Fruit fly (Drosophila melanogaster) whole organism, embryonic: ENCODE measurements around the gene CG46460.

ENCODE experiments used
- Ada2b ChIP-seq: fragments of 200-800 bp; sonication (Bioruptor generic); IDR thresholded peaks from 2 replicates; pipeline ENCODE4 v1.3.6; 2022; ENCODE audit warnings: missing biosample characterization, missing genetic modification characterization
- Awh ChIP-seq: fragments of 200-800 bp; sonication (Bioruptor generic); IDR thresholded peaks from 2 replicates; pipeline ENCODE4, ENCODE4 v1.3.6; 2022; ENCODE audit warnings: missing biosample characterization, missing genetic modification characterization
- B-H2 ChIP-seq: fragments of 200-800 bp; sonication (Bioruptor generic); optimal IDR thresholded peaks from 2 replicates; lab custom pipeline; 2018; ENCODE audit warnings: missing biosample characterization, mild to moderate bottlenecking, missing genetic modification characterization
- Bgb ChIP-seq: fragments of 200-800 bp; sonication (Bioruptor generic); IDR thresholded peaks from 2 replicates; pipeline ENCODE4 v1.3.6; 2022; ENCODE audit warnings: missing biosample characterization, missing genetic modification characterization; ENCODE audit not compliant: partially characterized antibody
- Blimp-1 ChIP-seq: fragments of 200-800 bp; sonication (Bioruptor generic); optimal IDR thresholded peaks from 3 replicates; lab custom pipeline; 2018; ENCODE audit warnings: missing biosample characterization, missing genetic modification characterization, mild to moderate bottlenecking, moderate library complexity, missing genetic modification reagents
- CG11398 ChIP-seq: fragments of 200-800 bp; sonication (Bioruptor generic); optimal IDR thresholded peaks from 2 replicates; lab custom pipeline; 2016; ENCODE audit warnings: missing biosample characterization, missing genetic modification characterization
- CG11560 ChIP-seq: fragments of 200-800 bp; sonication (Bioruptor generic); IDR thresholded peaks from 3 replicates; pipeline ENCODE4 v1.3.6; 2022; ENCODE audit warnings: missing biosample characterization, missing genetic modification characterization
- CG11723 ChIP-seq: fragments of 200-800 bp; sonication (Bioruptor generic); optimal IDR thresholded peaks from 2 replicates; lab custom pipeline; 2017; ENCODE audit warnings: missing biosample characterization, mild to moderate bottlenecking, missing genetic modification characterization
- CG12071 ChIP-seq: fragments of 200-800 bp; sonication (Bioruptor generic); optimal IDR thresholded peaks from 3 replicates; lab custom pipeline; 2018; ENCODE audit warnings: missing biosample characterization, mild to moderate bottlenecking, missing genetic modification characterization
- CG1233 ChIP-seq: fragments of 200-800 bp; sonication (Bioruptor generic); optimal IDR thresholded peaks from 4 replicates; lab custom pipeline; 2018; ENCODE audit warnings: missing biosample characterization, mild to moderate bottlenecking, missing genetic modification characterization
- CG13296 ChIP-seq: fragments of 200-800 bp; sonication (Bioruptor generic); optimal IDR thresholded peaks from 3 replicates; lab custom pipeline; 2018; ENCODE audit warnings: missing biosample characterization, mild to moderate bottlenecking, missing genetic modification characterization
- CG14860 ChIP-seq: fragments of 200-800 bp; sonication (Bioruptor generic); IDR thresholded peaks from 3 replicates; pipeline ENCODE4 v1.3.6; 2022; ENCODE audit warnings: missing biosample characterization, missing genetic modification characterization; ENCODE audit not compliant: partially characterized antibody
- CG1529 ChIP-seq: fragments of 200-800 bp; sonication (Bioruptor generic); optimal IDR thresholded peaks from 3 replicates; lab custom pipeline; 2018; ENCODE audit warnings: missing biosample characterization, missing genetic modification characterization
- CG15601 ChIP-seq: fragments of 200-800 bp; sonication (Bioruptor generic); optimal IDR thresholded peaks from 3 replicates; lab custom pipeline; 2019; ENCODE audit warnings: missing biosample characterization, mild to moderate bottlenecking, missing genetic modification characterization, moderate library complexity
- CG16815 ChIP-seq: fragments of 200-800 bp; sonication (Bioruptor generic); optimal IDR thresholded peaks from 3 replicates; lab custom pipeline; 2017; ENCODE audit warnings: missing biosample characterization, mild to moderate bottlenecking, missing genetic modification characterization
- CG2120 ChIP-seq: fragments of 200-800 bp; sonication (Bioruptor generic); optimal IDR thresholded peaks from 3 replicates; lab custom pipeline; 2016; ENCODE audit warnings: missing biosample characterization, missing genetic modification characterization
- CG30403 ChIP-seq: fragments of 200-800 bp; sonication (Bioruptor generic); optimal IDR thresholded peaks from 3 replicates; lab custom pipeline; 2016; ENCODE audit warnings: missing biosample characterization, missing genetic modification characterization
- CG31388 ChIP-seq: fragments of 200-800 bp; sonication (Bioruptor generic); optimal IDR thresholded peaks from 2 replicates; lab custom pipeline; 2016; ENCODE audit warnings: missing biosample characterization, missing genetic modification characterization
- CG6854 ChIP-seq: fragments of 200-800 bp; sonication (Bioruptor generic); optimal IDR thresholded peaks from 3 replicates; lab custom pipeline; 2017; ENCODE audit warnings: missing biosample characterization, mild to moderate bottlenecking, missing genetic modification characterization
- CG7786 ChIP-seq: fragments of 200-800 bp; sonication (Bioruptor generic); optimal IDR thresholded peaks from 2 replicates; lab custom pipeline; 2016; ENCODE audit warnings: missing biosample characterization, missing genetic modification characterization
- CG9609 ChIP-seq: fragments of 200-800 bp; sonication (Bioruptor generic); optimal IDR thresholded peaks from 3 replicates; lab custom pipeline; 2016; ENCODE audit warnings: missing biosample characterization, missing genetic modification characterization
- CG9727 ChIP-seq: fragments of 200-800 bp; sonication (Bioruptor generic); optimal IDR thresholded peaks from 3 replicates; lab custom pipeline; 2017; ENCODE audit warnings: missing biosample characterization, mild to moderate bottlenecking, missing genetic modification characterization
- CG9932 ChIP-seq: fragments of 200-800 bp; sonication (Bioruptor generic); IDR thresholded peaks from 2 replicates; pipeline ENCODE4 v1.3.6; 2022; ENCODE audit warnings: missing biosample characterization, missing genetic modification characterization
- Dbx ChIP-seq: fragments of 200-800 bp; sonication (Bioruptor generic); IDR thresholded peaks from 3 replicates; pipeline ENCODE4 v1.3.6; 2022; ENCODE audit warnings: missing biosample characterization, missing genetic modification characterization
- Dip3 ChIP-seq: fragments of 200-800 bp; sonication (Bioruptor generic); optimal IDR thresholded peaks from 3 replicates; lab custom pipeline; 2016; ENCODE audit warnings: missing biosample characterization, missing genetic modification characterization
- Dll ChIP-seq: fragments of 200-800 bp; sonication (Bioruptor generic); IDR thresholded peaks from 4 replicates; pipeline ENCODE4 v1.3.6; 2022; ENCODE audit warnings: missing biosample characterization, missing genetic modification characterization; ENCODE audit not compliant: partially characterized antibody
- Dp ChIP-seq: fragments of 200-800 bp; sonication (Bioruptor generic); optimal IDR thresholded peaks from 2 replicates; lab custom pipeline; 2018; ENCODE audit warnings: missing biosample characterization, mild to moderate bottlenecking, missing genetic modification characterization, moderate library complexity
- HLH54F ChIP-seq: fragments of 200-800 bp; sonication (Bioruptor generic); optimal IDR thresholded peaks from 3 replicates; lab custom pipeline; 2016; ENCODE audit warnings: missing biosample characterization, missing genetic modification characterization
- Hr3 ChIP-seq: fragments of 200-800 bp; sonication (Bioruptor generic); optimal IDR thresholded peaks from 3 replicates; lab custom pipeline; 2016; ENCODE audit warnings: missing biosample characterization, missing genetic modification characterization
- br ChIP-seq: fragments of >200 bp; optimal IDR thresholded peaks from 2 replicates; lab custom pipeline; 2017
- cad ChIP-seq: fragments of >200 bp; optimal IDR thresholded peaks from 2 replicates; lab custom pipeline; 2017; ENCODE audit warnings: missing biosample characterization, missing genetic modification characterization
- crc ChIP-seq: fragments of 200-800 bp; sonication (Bioruptor generic); optimal IDR thresholded peaks from 2 replicates; lab custom pipeline; 2016; ENCODE audit warnings: missing biosample characterization, missing genetic modification characterization
- eve ChIP-seq, 2 experiments: fragments of >200 bp; optimal IDR thresholded peaks; 2 replicates each; lab custom pipeline; 2017; ENCODE audit warnings: missing biosample characterization in 2 of 2, missing genetic modification characterization in 2 of 2
- eyg ChIP-seq: fragments of 200-800 bp; sonication (Bioruptor generic); optimal IDR thresholded peaks from 3 replicates; lab custom pipeline; 2016; ENCODE audit warnings: missing biosample characterization, missing genetic modification characterization
- gcm ChIP-seq: fragments of 200-800 bp; sonication (Bioruptor generic); optimal IDR thresholded peaks from 2 replicates; lab custom pipeline; 2019; ENCODE audit warnings: missing biosample characterization, mild to moderate bottlenecking, missing genetic modification characterization, moderate library complexity
- hb ChIP-seq: fragments of 200-800 bp; sonication (Bioruptor generic); IDR thresholded peaks from 3 replicates; pipeline ENCODE4 v1.3.6; 2022; ENCODE audit warnings: missing biosample characterization, missing genetic modification characterization; ENCODE audit not compliant: partially characterized antibody
- kay ChIP-seq: fragments of 200-800 bp; sonication (Bioruptor generic); optimal IDR thresholded peaks from 2 replicates; lab custom pipeline; 2016; ENCODE audit warnings: missing biosample characterization, missing genetic modification characterization
- lab ChIP-seq: fragments of 200-800 bp; sonication (Bioruptor generic); optimal IDR thresholded peaks from 3 replicates; lab custom pipeline; 2017; ENCODE audit warnings: missing biosample characterization, missing genetic modification characterization, mild to moderate bottlenecking, moderate library complexity, missing genetic modification reagents
- onecut ChIP-seq: fragments of 200-800 bp; sonication (Bioruptor generic); IDR thresholded peaks from 2 replicates; pipeline ENCODE4 v1.3.6; 2022; ENCODE audit warnings: missing biosample characterization, missing genetic modification characterization
- org-1 ChIP-seq: fragments of 200-800 bp; sonication (Bioruptor generic); optimal IDR thresholded peaks from 2 replicates; lab custom pipeline; 2017; ENCODE audit warnings: missing biosample characterization, missing genetic modification characterization
- p53 ChIP-seq: fragments of 200-800 bp; sonication (Bioruptor generic); optimal IDR thresholded peaks from 2 replicates; lab custom pipeline; 2016; ENCODE audit warnings: missing biosample characterization, missing genetic modification characterization
- pita ChIP-seq: fragments of 200-800 bp; sonication (Bioruptor generic); optimal IDR thresholded peaks from 2 replicates; lab custom pipeline; 2017; ENCODE audit warnings: missing biosample characterization, mild to moderate bottlenecking, missing genetic modification characterization
- salm ChIP-seq: fragments of 200-800 bp; sonication (Bioruptor generic); optimal IDR thresholded peaks from 2 replicates; lab custom pipeline; 2018; ENCODE audit warnings: missing biosample characterization, mild to moderate bottlenecking, missing genetic modification characterization
- schlank ChIP-seq: fragments of 200-800 bp; sonication (Bioruptor generic); optimal IDR thresholded peaks from 2 replicates; lab custom pipeline; 2018; ENCODE audit warnings: missing biosample characterization, mild to moderate bottlenecking, missing genetic modification characterization
- shn ChIP-seq: fragments of 200-800 bp; sonication (Bioruptor generic); optimal IDR thresholded peaks from 3 replicates; lab custom pipeline; 2016; ENCODE audit warnings: missing biosample characterization, missing genetic modification characterization
- sisA ChIP-seq: fragments of 200-800 bp; sonication (Bioruptor generic); IDR thresholded peaks from 2 replicates; pipeline ENCODE4 v1.3.6; 2022; ENCODE audit warnings: missing biosample characterization, missing genetic modification characterization
- tin ChIP-seq: fragments of 200-800 bp; sonication (Bioruptor generic); optimal IDR thresholded peaks from 3 replicates; lab custom pipeline; 2016; ENCODE audit warnings: missing biosample characterization, missing genetic modification characterization
- tna ChIP-seq: fragments of 200-800 bp; sonication (Bioruptor generic); IDR thresholded peaks from 2 replicates; pipeline ENCODE4 v1.3.6; 2022; ENCODE audit warnings: missing biosample characterization, missing genetic modification characterization; ENCODE audit not compliant: partially characterized antibody
- ttk ChIP-seq: fragments of 200-800 bp; sonication (Bioruptor generic); IDR thresholded peaks from 2 replicates; pipeline ENCODE4 v2.1.2; 2022; ENCODE audit warnings: missing biosample characterization, missing genetic modification characterization
- wek ChIP-seq: fragments of 200-800 bp; sonication (Bioruptor generic); optimal IDR thresholded peaks from 3 replicates; lab custom pipeline; 2018; ENCODE audit warnings: missing biosample characterization, mild to moderate bottlenecking, missing genetic modification characterization, moderate library complexity
- z ChIP-seq: fragments of 200-800 bp; sonication (Bioruptor generic); IDR thresholded peaks from 3 replicates; pipeline ENCODE4 v1.3.6; 2022; ENCODE audit warnings: missing biosample characterization, missing genetic modification characterization

CG46460 gene

DNA sequence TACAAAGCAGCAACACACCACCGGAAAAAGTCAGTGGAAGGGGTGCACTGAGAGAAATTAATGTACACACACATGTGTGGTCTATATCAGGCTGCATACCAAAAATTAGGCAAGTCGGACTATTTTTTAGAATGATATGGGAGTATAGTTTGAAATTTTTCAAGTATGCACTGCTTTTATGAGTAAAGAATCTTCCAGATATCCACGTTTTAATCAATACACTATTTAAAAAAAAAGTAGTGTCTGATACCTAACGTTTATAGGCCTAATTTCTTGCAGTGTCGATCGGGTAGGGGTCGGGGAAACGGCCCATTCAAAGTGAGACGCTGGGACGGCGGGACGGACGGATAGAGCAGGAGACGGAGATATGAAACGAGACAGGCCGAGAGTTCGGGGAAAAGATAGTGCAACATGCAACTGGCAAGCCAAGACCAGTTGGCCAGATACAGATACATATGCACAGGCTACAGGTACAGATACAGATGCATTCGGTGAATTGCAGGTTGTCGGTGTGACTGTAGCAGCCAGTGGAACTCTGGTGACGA lies 3.3 kb upstream of the CG46460 start (continued):
- TF ChIP-seq hb (GFP tag; lab: Robert Waterston, UW): no peak
- TF ChIP-seq CG30403: peak; percentile 94
- peak; percentile 91 for TF ChIP-seq salm (tag; lab: Kevin White, UChicago)
- peak; percentile 83 for TF ChIP-seq CG12071 (GFP tag; lab: Kevin White, UChicago)
- no peak for TF ChIP-seq B-H2 (GFP tag; lab: Kevin White, UChicago)
- TF ChIP-seq org-1 (GFP tag; lab: Kevin White, UChicago): peak; percentile 92
- TF ChIP-seq onecut (GFP tag; lab: Robert Waterston, UW): peak; percentile 85
- TF ChIP-seq pita (GFP tag; lab: Kevin White, UChicago): no peak
- no peak for TF ChIP-seq Dll (GFP tag; lab: Robert Waterston, UW)
- TF ChIP-seq crc (GFP tag; lab: Kevin White, UChicago): peak; percentile 84
- peak; percentile 85 for TF ChIP-seq lab (GFP tag; lab: Kevin White, UChicago)
- TF ChIP-seq CG14860: no peak
- peak; percentile 76 for TF ChIP-seq CG13296 (GFP tag; lab: Kevin White, UChicago)
- TF ChIP-seq CG6854: peak; percentile 61
- peak; percentile 94 for TF ChIP-seq CG1233 (GFP tag; lab: Kevin White, UChicago)
- peak; percentile 83 for TF ChIP-seq p53 (GFP tag; lab: Kevin White, UChicago)
- no peak for TF ChIP-seq Dp (GFP tag; lab: Kevin White, UChicago)
- TF ChIP-seq z (GFP tag; lab: Robert Waterston, UW): 0 out of 3 replicates have a peak, but pooled peaks have one; percentile 27
- TF ChIP-seq kay (GFP tag; lab: Kevin White, UChicago): peak; percentile 83
- no peak for TF ChIP-seq Bgb (GFP tag; lab: Robert Waterston, UW)
- TF ChIP-seq eyg (GFP tag; lab: Kevin White, UChicago): peak; percentile 76
- peak; percentile 91 for TF ChIP-seq CG11398 (GFP tag; lab: Kevin White, UChicago)
- TF ChIP-seq tin (GFP tag; lab: Kevin White, UChicago): peak; percentile 94
- no peak for TF ChIP-seq tna (GFP tag; lab: Robert Waterston, UW)
- no peak for TF ChIP-seq cad
- TF ChIP-seq CG16815 (GFP tag; lab: Kevin White, UChicago): peak; percentile 96
- TF ChIP-seq eve (GFP tag; optimal IDR thresholded peaks at IDR 0.05; lab: Kevin White, UChicago): peak; percentile 98 to 99
- TF ChIP-seq CG9609 (GFP tag; lab: Kevin White, UChicago): peak; percentile 94
- TF ChIP-seq gcm (GFP tag; lab: Kevin White, UChicago): peak; percentile 96
- peak; percentile 68; the same call in 2 of the 3 replicates for TF ChIP-seq CG11560 (tag; lab: Robert Waterston, UW)
- peak; percentile 96 for TF ChIP-seq CG1529
- TF ChIP-seq Dip3 (GFP tag; lab: Kevin White, UChicago): peak; percentile 54
- TF ChIP-seq CG9727: peak; percentile 98
- TF ChIP-seq ttk (GFP tag; lab: Robert Waterston, UW): peak; percentile 88
- no peak for TF ChIP-seq br (lab: Kevin White, UChicago)
- no peak for TF ChIP-seq Dbx (GFP tag; lab: Robert Waterston, UW)
- peak; percentile 94 for TF ChIP-seq sisA
- peak; percentile 65 for TF ChIP-seq Ada2b (GFP tag; lab: Robert Waterston, UW)
- peak; percentile 95 for TF ChIP-seq shn
- peak; percentile 74 for TF ChIP-seq CG31388
- peak; percentile 76; the same call in 1 of the 2 replicates for TF ChIP-seq Awh (GFP tag; lab: Robert Waterston, UW)
- peak; percentile 94 for TF ChIP-seq CG15601
- peak; percentile 94 for TF ChIP-seq Hr3 (GFP tag; lab: Kevin White, UChicago)
- peak; percentile 91 for TF ChIP-seq CG7786
- TF ChIP-seq schlank (tag; lab: Kevin White, UChicago): no peak
- TF ChIP-seq HLH54F: peak; percentile 85
- TF ChIP-seq CG9932: no peak
- peak; percentile 78 for TF ChIP-seq wek (GFP tag; lab: Kevin White, UChicago)
- TF ChIP-seq CG11723: peak; percentile 87
- peak; percentile 43 for TF ChIP-seq CG2120
- peak; percentile 94 for TF ChIP-seq Blimp-1 (GFP tag; lab: Kevin White, UChicago)
